Worm (Caenorhabditis elegans): ENCODE measurements around the gene C06A6.7.

DNA sequence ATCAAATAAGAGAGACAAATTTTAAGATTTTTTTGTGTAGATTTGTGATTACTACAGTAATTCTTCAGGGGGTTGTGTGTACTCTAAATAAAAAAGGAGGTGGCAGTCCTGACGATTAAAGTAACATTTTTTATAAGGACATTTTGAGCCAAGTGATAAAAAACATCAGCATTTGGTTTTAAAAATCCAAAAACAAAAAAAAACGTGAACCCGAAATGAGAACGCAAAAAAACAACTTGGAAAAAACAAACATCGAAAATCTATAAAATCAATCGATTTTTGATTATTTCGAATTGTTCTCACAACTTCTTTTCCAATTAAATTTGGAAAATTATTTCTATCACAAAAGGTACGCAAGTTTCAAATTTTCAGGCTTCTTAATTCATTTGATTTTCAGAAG lies 32.1 kb upstream of the C06A6.7 start, which contains the start of gene T06C10.3:
- TF ChIP-seq ceh-19 (GFP tag; optimal IDR thresholded peaks at IDR 0.05) (no peak), mec-3 (tag; optimal IDR thresholded peaks at IDR 0.05; ENCODE audit: borderline replicate concordance) (no peak), fax-1 (tag; optimal IDR thresholded peaks at IDR 0.05) (no peak), ceh-9 (tag; optimal IDR thresholded peaks at IDR 0.05) (no peak), unc-42 (tag; optimal IDR thresholded peaks at IDR 0.05) (no peak), dmd-4 (tag; optimal IDR thresholded peaks at IDR 0.05; ENCODE audit: borderline replicate concordance) (no peak), nfya-1 (tag; optimal IDR thresholded peaks at IDR 0.05) (no peak), ets-4 (tag; optimal IDR thresholded peaks at IDR 0.05) (no peak), ceh-2 (tag; optimal IDR thresholded peaks at IDR 0.05) (no peak), hlh-8 (tag; optimal IDR thresholded peaks at IDR 0.05) (no peak)

All from whole organism, late embryonic.